Worm (Caenorhabditis elegans) whole organism, early embryonic: Measurements from ENCODE around the gene W01A11.1.

Source experiments
- ama-1 ChIP-seq: fragments of 150-350 bp; optimal IDR thresholded peaks from 2 replicates; lab custom pipeline; 2014
- ceh-36 ChIP-seq: sonication (generic microtip); optimal IDR thresholded peaks from 2 replicates; lab custom pipeline; 2016; ENCODE audit warnings: missing genetic modification characterization, inconsistent platforms, missing compliant biosample characterization

ce11 chrV:6488849-6489248 lies 10.2 kb upstream of the W01A11.1 start, which contains the start of gene lec-10:
- TF ChIP-seq ceh-36 (no peak), ama-1 (lab: Kevin White, UChicago) (no peak)
